Worm (Caenorhabditis elegans) whole organism, L3 larva: Measurements from ENCODE around the gene gpx-5.

Experiments
- ama-1 ChIP-seq: fragments of 150-350 bp; optimal IDR thresholded peaks from 2 replicates; lab custom pipeline; 2018
- ceh-82 ChIP-seq: fragments of 150-350 bp; optimal IDR thresholded peaks from 2 replicates; lab custom pipeline; 2014; ENCODE audit warnings: missing biosample characterization, missing genetic modification characterization
- egl-27 ChIP-seq: sonication (generic microtip); optimal IDR thresholded peaks from 4 replicates; lab custom pipeline; 2017; ENCODE audit warnings: missing biosample characterization, missing genetic modification reagents, missing genetic modification characterization
- jun-1 ChIP-seq: fragments of 150-350 bp; optimal IDR thresholded peaks from 2 replicates; lab custom pipeline; 2014; ENCODE audit warnings: missing biosample characterization, missing genetic modification reagents, missing genetic modification characterization
- nfya-1 ChIP-seq: sonication (generic microtip); optimal IDR thresholded peaks from 2 replicates; lab custom pipeline; 2017; ENCODE audit warnings: missing genetic modification characterization, mild to moderate bottlenecking, missing compliant biosample characterization, antibody characterized with exemption, moderate library complexity; ENCODE audit not compliant: insufficient read depth
- nhr-11 ChIP-seq: fragments of 150-350 bp; optimal IDR thresholded peaks from 2 replicates; lab custom pipeline; 2014; ENCODE audit warnings: missing biosample characterization, missing genetic modification characterization
- nhr-25 ChIP-seq: sonication (generic microtip); optimal IDR thresholded peaks from 2 replicates; lab custom pipeline; 2017; ENCODE audit warnings: missing biosample characterization, missing genetic modification characterization
- nhr-28 ChIP-seq: fragments of 150-350 bp; optimal IDR thresholded peaks from 2 replicates; lab custom pipeline; 2014; ENCODE audit warnings: missing biosample characterization, missing genetic modification characterization
- pqm-1 ChIP-seq: fragments of 150-350 bp; optimal IDR thresholded peaks from 2 replicates; lab custom pipeline; 2017; ENCODE audit warnings: missing biosample characterization, missing genetic modification characterization, inconsistent platforms
- snpc-4 ChIP-seq: fragments of 150-350 bp; optimal IDR thresholded peaks from 2 replicates; lab custom pipeline; 2014; ENCODE audit warnings: missing biosample characterization, missing genetic modification characterization
- unc-62 ChIP-seq: fragments of 150-350 bp; sonication (generic microtip); optimal IDR thresholded peaks from 4 replicates; lab custom pipeline; 2014; ENCODE audit warnings: missing biosample characterization, missing genetic modification reagents, missing genetic modification characterization
- zag-1 ChIP-seq: fragments of 150-350 bp; optimal IDR thresholded peaks from 2 replicates; lab custom pipeline; 2014; ENCODE audit warnings: missing biosample characterization, missing genetic modification characterization

- TF ChIP-seq jun-1 (tag; lab: Kevin White, UChicago) (peak; percentile 67), ceh-82 (tag; lab: Kevin White, UChicago) (no peak), zag-1 (tag; lab: Kevin White, UChicago) (no peak), nfya-1 (tag; lab: Kevin White, UChicago) (no peak), ama-1 (no peak), egl-27 (tag; lab: Kevin White, UChicago) (no peak), nhr-25 (no peak), nhr-28 (tag; lab: Kevin White, UChicago) (no peak), pqm-1 (tag; lab: Kevin White, UChicago) (peak; percentile 96), snpc-4 (no peak), unc-62 (GFP tag; lab: Kevin White, UChicago) (no peak), nhr-11 (no peak)
Observed at ce11 chrX:9540464-9540863, 44.0 kb upstream of the gpx-5 start.
